Worm (Caenorhabditis elegans) whole organism, L4 larva: ENCODE measurements around the gene T28C6.8.

Experiments
- F44E2.7 ChIP-seq: fragments of 200-800 bp; sonication (Bioruptor generic); IDR thresholded peaks from 2 replicates; pipeline ENCODE4 v2.1.2; 2022; ENCODE audit warnings: missing genetic modification characterization, missing compliant biosample characterization
- F49E8.2 ChIP-seq: sonication (generic microtip); optimal IDR thresholded peaks from 2 replicates; lab custom pipeline; 2016; ENCODE audit warnings: missing compliant biosample characterization, mild to moderate bottlenecking, missing genetic modification characterization, borderline replicate concordance
- T20F7.1 ChIP-seq: fragments of 200-800 bp; sonication (Bioruptor generic); optimal IDR thresholded peaks from 2 replicates; lab custom pipeline; 2018; ENCODE audit warnings: mild to moderate bottlenecking, missing genetic modification characterization, missing compliant biosample characterization
- T26A8.4 ChIP-seq: fragments of 200-800 bp; sonication (Bioruptor generic); IDR thresholded peaks from 2 replicates; pipeline ENCODE4 v1.3.6; 2022; ENCODE audit warnings: missing genetic modification characterization, missing compliant biosample characterization
- Y5F2A.4 ChIP-seq: fragments of 200-800 bp; sonication (Bioruptor generic); optimal IDR thresholded peaks from 2 replicates; lab custom pipeline; 2018; ENCODE audit warnings: mild to moderate bottlenecking, missing genetic modification characterization, missing compliant biosample characterization
- ZK546.5 ChIP-seq, 2 experiments: sonication (generic microtip); optimal IDR thresholded peaks; 2 replicates each; lab custom pipeline; 2017; ENCODE audit warnings: missing biosample characterization in 2 of 2, missing genetic modification characterization in 2 of 2
- ama-1 ChIP-seq: fragments of 150-350 bp; optimal IDR thresholded peaks from 2 replicates; lab custom pipeline; 2014; ENCODE audit warnings: inconsistent platforms, mixed read lengths
- arid-1 ChIP-seq: fragments of 200-800 bp; sonication (Bioruptor generic); conservative IDR thresholded peaks from 2 replicates; pipeline ENCODE4 v1.3.6; 2022; ENCODE audit warnings: missing genetic modification reagents, missing genetic modification characterization, missing compliant biosample characterization
- ceh-28 ChIP-seq: fragments of 150-350 bp; optimal IDR thresholded peaks from 2 replicates; lab custom pipeline; 2014; ENCODE audit warnings: missing biosample characterization, missing genetic modification reagents, missing genetic modification characterization
- ceh-82 ChIP-seq: sonication (generic microtip); optimal IDR thresholded peaks from 2 replicates; lab custom pipeline; 2017; ENCODE audit warnings: missing biosample characterization, missing genetic modification characterization
- ces-1 ChIP-seq: fragments of 150-350 bp; sonication (generic microtip); optimal IDR thresholded peaks from 4 replicates; lab custom pipeline; 2014; ENCODE audit warnings: missing biosample characterization, missing genetic modification reagents, missing genetic modification characterization
- cey-2 ChIP-seq: sonication (generic microtip); optimal IDR thresholded peaks from 3 replicates; lab custom pipeline; 2017; ENCODE audit warnings: missing genetic modification characterization, mild to moderate bottlenecking, missing compliant biosample characterization, antibody characterized with exemption, borderline replicate concordance; ENCODE audit not compliant: insufficient read depth
- ctbp-1 ChIP-seq: fragments of 200-800 bp; sonication (Bioruptor generic); IDR thresholded peaks from 2 replicates; pipeline ENCODE4 v1.3.6; 2022; ENCODE audit warnings: missing genetic modification reagents, missing genetic modification characterization, missing compliant biosample characterization
- daf-12 ChIP-seq: fragments of 150-350 bp; optimal IDR thresholded peaks from 2 replicates; lab custom pipeline; 2014; ENCODE audit warnings: missing biosample characterization, missing genetic modification reagents, missing genetic modification characterization
- daf-16 ChIP-seq, 3 experiments: sonication (generic microtip); optimal IDR thresholded peaks; 2 replicates each; lab custom pipeline; 2016 to 2017; ENCODE audit warnings: missing genetic modification characterization in 3 of 3, missing genetic modification reagents in 3 of 3, mild to moderate bottlenecking in 2 of 3, missing compliant biosample characterization in 2 of 3, missing biosample characterization in 1 of 3, moderate library complexity in 1 of 3
- daf-19 ChIP-seq: fragments of 200-800 bp; sonication (Bioruptor generic); conservative IDR thresholded peaks from 2 replicates; pipeline ENCODE4 v1.3.6; 2022; ENCODE audit warnings: missing genetic modification characterization, missing compliant biosample characterization
- dmd-8 ChIP-seq: fragments of 200-800 bp; sonication (Bioruptor generic); IDR thresholded peaks from 2 replicates; pipeline ENCODE4 v1.3.6; 2022; ENCODE audit warnings: missing genetic modification characterization, missing compliant biosample characterization
- dpl-1 ChIP-seq: fragments of 150-350 bp; optimal IDR thresholded peaks from 2 replicates; lab custom pipeline; 2014; ENCODE audit warnings: missing biosample characterization, missing genetic modification reagents, missing genetic modification characterization
- duxl-1 ChIP-seq: sonication (generic microtip); optimal IDR thresholded peaks from 2 replicates; lab custom pipeline; 2016; ENCODE audit warnings: mild to moderate bottlenecking, missing genetic modification characterization, moderate library complexity, missing compliant biosample characterization; ENCODE audit not compliant: poor library complexity
- dve-1 ChIP-seq: sonication (generic microtip); optimal IDR thresholded peaks from 2 replicates; lab custom pipeline; 2017; ENCODE audit warnings: antibody characterized with exemption, mild to moderate bottlenecking, missing genetic modification characterization, missing compliant biosample characterization; ENCODE audit not compliant: insufficient read depth
- fos-1 ChIP-seq: fragments of 150-350 bp; optimal IDR thresholded peaks from 2 replicates; lab custom pipeline; 2014; ENCODE audit warnings: missing biosample characterization, missing genetic modification characterization
- gei-8 ChIP-seq: fragments of 200-800 bp; sonication (Bioruptor generic); optimal IDR thresholded peaks from 2 replicates; lab custom pipeline; 2018; ENCODE audit warnings: mild to moderate bottlenecking, missing genetic modification characterization, missing compliant biosample characterization
- hlh-11 ChIP-seq: fragments of 200-800 bp; sonication (Bioruptor generic); optimal IDR thresholded peaks from 2 replicates; lab custom pipeline; 2018; ENCODE audit warnings: mild to moderate bottlenecking, missing genetic modification characterization, missing compliant biosample characterization
- hmg-1.1 ChIP-seq: fragments of 200-800 bp; sonication (Bioruptor generic); IDR thresholded peaks from 2 replicates; pipeline ENCODE4 v1.3.6; 2022; ENCODE audit warnings: missing genetic modification reagents, missing genetic modification characterization, missing compliant biosample characterization
- jun-1 ChIP-seq: fragments of 150-350 bp; optimal IDR thresholded peaks from 2 replicates; lab custom pipeline; 2014; ENCODE audit warnings: missing biosample characterization, missing genetic modification reagents, missing genetic modification characterization
- lin-1 ChIP-seq: fragments of 200-800 bp; sonication (Bioruptor generic); IDR thresholded peaks from 2 replicates; pipeline ENCODE4 v1.3.6; 2022; ENCODE audit warnings: missing genetic modification reagents, missing genetic modification characterization, missing compliant biosample characterization
- lin-39 ChIP-seq: fragments of 150-350 bp; optimal IDR thresholded peaks from 2 replicates; lab custom pipeline; 2014; ENCODE audit warnings: missing biosample characterization, missing genetic modification reagents, missing genetic modification characterization
- lsy-2 ChIP-seq, 2 experiments: fragments of 150-350 bp in 1 of 2; sonication (generic microtip) in 1 of 2; optimal IDR thresholded peaks; 2 replicates each; lab custom pipeline; 2014 to 2017; ENCODE audit warnings: missing biosample characterization in 2 of 2, missing genetic modification characterization in 2 of 2
- madf-5 ChIP-seq, 2 experiments: fragments of 200-800 bp; sonication (Bioruptor generic); IDR thresholded peaks; 2 replicates each; pipeline ENCODE4 v1.3.6; 2022; ENCODE audit warnings: missing compliant biosample characterization in 2 of 2, missing genetic modification characterization in 2 of 2
- mdl-1 ChIP-seq, 2 experiments: fragments of 150-350 bp in 1 of 2; sonication (generic microtip) in 1 of 2; optimal IDR thresholded peaks; 2 replicates each; lab custom pipeline; 2014 to 2017; ENCODE audit warnings: missing biosample characterization in 2 of 2, missing genetic modification characterization in 2 of 2
- mdt-29 ChIP-seq: fragments of 200-800 bp; sonication (Bioruptor generic); IDR thresholded peaks from 2 replicates; pipeline ENCODE4 v1.3.6; 2022; ENCODE audit warnings: missing genetic modification reagents, missing genetic modification characterization, missing compliant biosample characterization
- mxl-2 ChIP-seq: fragments of 200-800 bp; sonication (Bioruptor generic); conservative IDR thresholded peaks from 2 replicates; pipeline ENCODE4 v1.3.6; 2022; ENCODE audit warnings: missing genetic modification reagents, missing genetic modification characterization, missing compliant biosample characterization
- nhr-10 ChIP-seq: fragments of 150-350 bp; optimal IDR thresholded peaks from 2 replicates; lab custom pipeline; 2014; ENCODE audit warnings: missing biosample characterization, missing genetic modification characterization
- nhr-11 ChIP-seq: fragments of 150-350 bp; optimal IDR thresholded peaks from 2 replicates; lab custom pipeline; 2014; ENCODE audit warnings: missing biosample characterization, missing genetic modification characterization
- nhr-111 ChIP-seq: fragments of 200-800 bp; sonication (Bioruptor generic); optimal IDR thresholded peaks from 2 replicates; lab custom pipeline; 2018; ENCODE audit warnings: mild to moderate bottlenecking, missing genetic modification characterization, missing compliant biosample characterization
- nhr-237 ChIP-seq: sonication (generic microtip); optimal IDR thresholded peaks from 2 replicates; lab custom pipeline; 2017; ENCODE audit warnings: missing biosample characterization, missing genetic modification characterization
- nhr-48 ChIP-seq: sonication (generic microtip); optimal IDR thresholded peaks from 2 replicates; lab custom pipeline; 2016; ENCODE audit warnings: mild to moderate bottlenecking, missing genetic modification characterization, missing compliant biosample characterization
- nhr-77 ChIP-seq: fragments of 150-350 bp; optimal IDR thresholded peaks from 2 replicates; lab custom pipeline; 2014; ENCODE audit warnings: missing biosample characterization, missing genetic modification characterization
- pha-4 ChIP-seq, 2 experiments: fragments of 150-350 bp in 1 of 2; fragments of 200-800 bp in 1 of 2; sonication (Bioruptor generic) in 1 of 2; IDR thresholded peaks in 1 of 2; optimal IDR thresholded peaks in 1 of 2; 2 replicates each; pipeline versions ENCODE4 v1.3.6 to Lab custom; 2014 to 2022; ENCODE audit warnings: missing genetic modification characterization in 2 of 2, missing genetic modification reagents in 2 of 2, missing biosample characterization in 1 of 2, missing compliant biosample characterization in 1 of 2
- pqm-1 ChIP-seq: sonication (generic microtip); optimal IDR thresholded peaks from 2 replicates; lab custom pipeline; 2017; ENCODE audit warnings: missing biosample characterization, missing genetic modification characterization
- saeg-2 ChIP-seq: fragments of 200-800 bp; sonication (Bioruptor generic); IDR thresholded peaks from 2 replicates; pipeline ENCODE4 v1.3.6; 2022; ENCODE audit warnings: missing genetic modification reagents, missing genetic modification characterization, missing compliant biosample characterization
- sdz-12 ChIP-seq: fragments of 200-800 bp; sonication (Bioruptor generic); optimal IDR thresholded peaks from 2 replicates; lab custom pipeline; 2018; ENCODE audit warnings: mild to moderate bottlenecking, missing genetic modification characterization, missing compliant biosample characterization
- snpc-1.2 ChIP-seq: fragments of 200-800 bp; sonication (Bioruptor generic); IDR thresholded peaks from 2 replicates; pipeline ENCODE4 v1.3.6; 2022; ENCODE audit warnings: missing genetic modification reagents, missing genetic modification characterization, missing compliant biosample characterization
- snpc-4 ChIP-seq: fragments of 150-350 bp; optimal IDR thresholded peaks from 2 replicates; lab custom pipeline; 2014; ENCODE audit warnings: missing biosample characterization, missing genetic modification characterization
- tra-1 ChIP-seq: fragments of 200-800 bp; sonication (Bioruptor generic); IDR thresholded peaks from 2 replicates; pipeline ENCODE4 v1.3.6; 2022; ENCODE audit warnings: missing genetic modification reagents, missing genetic modification characterization, missing compliant biosample characterization
- unc-39 ChIP-seq: sonication (generic microtip); optimal IDR thresholded peaks from 2 replicates; lab custom pipeline; 2017; ENCODE audit warnings: missing biosample characterization, missing genetic modification characterization
- vab-7 ChIP-seq: fragments of 200-800 bp; sonication (Bioruptor generic); IDR thresholded peaks from 2 replicates; pipeline ENCODE4 v1.3.6; 2022; ENCODE audit warnings: missing genetic modification reagents, missing genetic modification characterization, missing compliant biosample characterization
- zag-1 ChIP-seq: fragments of 150-350 bp; optimal IDR thresholded peaks from 2 replicates; lab custom pipeline; 2014; ENCODE audit warnings: missing biosample characterization, missing genetic modification characterization
- zfp-2 ChIP-seq: sonication (generic microtip); optimal IDR thresholded peaks from 2 replicates; lab custom pipeline; 2016; ENCODE audit warnings: mild to moderate bottlenecking, missing genetic modification characterization, missing compliant biosample characterization
- zip-11 ChIP-seq: fragments of 200-800 bp; sonication (Bioruptor generic); IDR thresholded peaks from 2 replicates; pipeline ENCODE4 v1.3.6; 2022; ENCODE audit warnings: missing genetic modification characterization, missing compliant biosample characterization
- ztf-11 ChIP-seq: fragments of 150-350 bp; optimal IDR thresholded peaks from 2 replicates; lab custom pipeline; 2014; ENCODE audit warnings: missing biosample characterization, missing genetic modification characterization

Gene T28C6.8

DNA sequence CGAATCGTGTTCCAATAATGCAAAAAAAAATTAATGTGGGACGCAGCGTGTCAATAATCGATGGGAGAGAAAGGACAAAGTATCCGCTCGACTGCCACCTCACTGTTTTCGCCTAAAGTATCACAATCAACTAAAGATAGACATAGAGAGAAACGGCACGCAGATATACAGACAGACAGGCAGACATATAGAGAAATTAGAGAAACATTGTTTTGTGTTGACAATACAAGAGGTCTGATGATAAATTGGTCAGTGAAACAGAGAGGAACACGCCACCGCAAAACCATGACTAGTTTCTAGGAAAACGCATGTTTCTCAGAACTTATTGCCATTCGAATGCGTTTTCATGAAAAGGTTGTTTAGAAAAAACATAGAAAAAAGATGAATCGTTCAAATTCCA lies at the start of gene T28C6.8:
Gene T28C6.8 (minus strand): TSS at position 137 of the 400 bp plus-strand sequence.
- TF ChIP-seq snpc-1.2 (no peak), nhr-10 (no peak), ces-1 (no peak), ama-1 (lab: Kevin White, UChicago) (no peak), snpc-4 (tag; lab: Kevin White, UChicago) (no peak), lin-39 (no peak), zip-11 (no peak), nhr-111 (GFP tag; lab: Kevin White, UChicago) (no peak), saeg-2 (GFP tag; lab: Robert Waterston, UW) (no peak), F49E8.2 (tag; lab: Kevin White, UChicago) (no peak), mxl-2 (GFP tag; lab: Robert Waterston, UW) (no peak), pqm-1 (tag; lab: Kevin White, UChicago) (peak; percentile 22), Y5F2A.4 (GFP tag; lab: Kevin White, UChicago) (no peak), zag-1 (tag; lab: Kevin White, UChicago) (no peak), madf-5 (GFP tag; IDR thresholded peaks at IDR 0.05; lab: Robert Waterston, UW) (no peak), nhr-77 (tag; lab: Kevin White, UChicago) (peak; percentile 77), T20F7.1 (no peak), cey-2 (tag; lab: Kevin White, UChicago) (peak; percentile 33), zfp-2 (tag; lab: Kevin White, UChicago) (no peak), dve-1 (tag; lab: Kevin White, UChicago) (peak; percentile 43), F44E2.7 (GFP tag; lab: Robert Waterston, UW) (no peak), vab-7 (GFP tag; lab: Robert Waterston, UW) (no peak), jun-1 (tag; lab: Kevin White, UChicago) (no peak), unc-39 (tag; lab: Kevin White, UChicago) (no peak), pha-4 (GFP tag; IDR thresholded peaks at IDR 0.05; lab: Robert Waterston, UW) (no peak), pha-4 (tag; optimal IDR thresholded peaks at IDR 0.05; lab: Kevin White, UChicago) (no peak), arid-1 (GFP tag; lab: Robert Waterston, UW) (no peak), ceh-28 (tag; lab: Kevin White, UChicago) (no peak), nhr-11 (tag; lab: Kevin White, UChicago) (peak; percentile 64), lin-1 (GFP tag; lab: Robert Waterston, UW) (0 out of 2 replicates have a peak, but pooled peaks have one; percentile 25), dpl-1 (GFP tag; lab: Kevin White, UChicago) (peak; percentile 26), mdt-29 (no peak), dmd-8 (GFP tag; lab: Robert Waterston, UW) (no peak), lsy-2 (tag; optimal IDR thresholded peaks at IDR 0.05; lab: Kevin White, UChicago) (peak in 1 of 2 experiments; percentile 39), ZK546.5 (tag; optimal IDR thresholded peaks at IDR 0.05; lab: Kevin White, UChicago) (no peak), fos-1 (no peak), duxl-1 (tag; lab: Kevin White, UChicago) (no peak), hmg-1.1 (GFP tag; lab: Robert Waterston, UW) (0 out of 2 replicates have a peak, but pooled peaks have one; percentile 46), T26A8.4 (GFP tag; lab: Robert Waterston, UW) (peak; percentile 67), daf-16 (GFP tag; optimal IDR thresholded peaks at IDR 0.05; lab: Kevin White, UChicago) (no peak), daf-16 (tag; optimal IDR thresholded peaks at IDR 0.05; lab: Kevin White, UChicago) (peak; percentile 93), daf-12 (no peak), hlh-11 (tag; lab: Kevin White, UChicago) (peak; percentile 84), gei-8 (GFP tag; lab: Kevin White, UChicago) (no peak), sdz-12 (GFP tag; lab: Kevin White, UChicago) (no peak), ceh-82 (tag; lab: Kevin White, UChicago) (no peak), tra-1 (no peak), ctbp-1 (GFP tag; lab: Robert Waterston, UW) (no peak), daf-19 (GFP tag; lab: Robert Waterston, UW) (no peak), nhr-48 (no peak), mdl-1 (tag; optimal IDR thresholded peaks at IDR 0.05; lab: Kevin White, UChicago) (peak in 1 of 2 experiments; percentile 47), nhr-237 (no peak), ztf-11 (no peak)
